Fruit fly (Drosophila melanogaster) whole organism: ENCODE results near the gene Eip93F.

ENCODE experiments used
- CG8478 ChIP-seq: fragments of >200 bp; optimal IDR thresholded peaks from 2 replicates; lab custom pipeline; 2018; ENCODE audit warnings: inconsistent platforms
- EcR ChIP-seq, 2 experiments: fragments of >200 bp; optimal IDR thresholded peaks; 2 replicates each; lab custom pipeline; 2017; ENCODE audit warnings: missing biosample characterization in 2 of 2, missing genetic modification characterization in 2 of 2, missing genetic modification reagents in 2 of 2
- psq ChIP-seq: fragments of >200 bp; optimal IDR thresholded peaks from 2 replicates; lab custom pipeline; 2017
- usp ChIP-seq: fragments of >200 bp; optimal IDR thresholded peaks from 2 replicates; lab custom pipeline; 2017; ENCODE audit warnings: missing biosample characterization, missing genetic modification characterization, mixed read lengths

DNA sequence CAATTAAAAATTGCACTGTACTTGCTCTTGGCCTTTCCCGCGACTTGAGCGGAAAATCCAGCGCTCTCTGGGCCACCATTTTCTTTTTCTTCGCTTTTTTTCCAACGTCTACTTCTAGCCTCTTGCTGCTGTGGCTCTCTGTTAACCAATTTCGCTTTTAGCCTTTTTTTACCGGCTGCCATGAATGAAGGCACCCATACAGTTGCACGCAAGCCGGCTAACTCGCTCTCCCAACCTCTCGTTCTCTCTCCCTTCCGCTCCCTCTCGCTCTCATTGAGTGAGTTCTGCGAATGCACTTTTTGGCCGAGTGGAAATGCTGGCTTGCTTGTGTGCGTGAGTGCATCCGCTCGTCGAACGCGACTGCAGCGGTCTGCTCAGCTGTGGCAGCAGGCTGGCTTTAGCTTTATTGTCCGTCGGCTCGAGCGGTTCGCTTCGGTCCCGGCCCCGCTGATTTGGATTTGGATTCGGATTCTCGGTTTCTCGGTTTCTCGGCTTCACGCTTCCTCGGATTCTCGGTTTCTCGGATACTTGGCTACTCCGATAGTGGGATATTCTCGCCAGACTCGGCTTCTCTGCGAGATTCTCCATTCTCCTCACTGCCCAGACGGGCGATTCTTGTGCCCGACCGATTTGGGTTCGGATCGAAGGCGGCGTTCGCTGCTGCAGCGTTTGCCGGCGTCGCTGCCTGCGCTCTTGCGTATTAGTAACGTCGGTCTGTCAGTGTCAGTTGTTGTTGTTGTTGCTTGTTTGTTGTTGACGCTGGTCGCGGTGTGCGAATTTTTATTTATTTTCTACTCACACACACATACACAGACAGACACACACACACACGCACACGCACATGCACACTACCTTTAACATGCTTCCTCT, at the start of gene Eip93F:
- TF ChIP-seq psq (lab: Kevin White, UChicago) (no peak), usp (GFP tag; lab: Kevin White, UChicago) (no peak), CG8478 (no peak), EcR (GFP tag; optimal IDR thresholded peaks at IDR 0.05; lab: Kevin White, UChicago) (no peak)
